Fruit fly (Drosophila melanogaster) whole organism, embryonic: ENCODE results near the gene COX7AL2.

Experiments used
- Blimp-1 ChIP-seq: fragments of 200-800 bp; sonication (Bioruptor generic); optimal IDR thresholded peaks from 3 replicates; lab custom pipeline; 2018; ENCODE audit warnings: missing biosample characterization, missing genetic modification characterization, mild to moderate bottlenecking, moderate library complexity, missing genetic modification reagents
- CG11723 ChIP-seq: fragments of 200-800 bp; sonication (Bioruptor generic); optimal IDR thresholded peaks from 2 replicates; lab custom pipeline; 2017; ENCODE audit warnings: missing biosample characterization, mild to moderate bottlenecking, missing genetic modification characterization
- CG12236 ChIP-seq: fragments of 200-800 bp; sonication (Bioruptor generic); optimal IDR thresholded peaks from 2 replicates; lab custom pipeline; 2016; ENCODE audit warnings: missing biosample characterization, missing genetic modification characterization
- CG15269 ChIP-seq: fragments of 200-800 bp; sonication (Bioruptor generic); optimal IDR thresholded peaks from 2 replicates; lab custom pipeline; 2018; ENCODE audit warnings: missing biosample characterization, mild to moderate bottlenecking, missing genetic modification characterization, moderate library complexity
- CG1529 ChIP-seq: fragments of 200-800 bp; sonication (Bioruptor generic); optimal IDR thresholded peaks from 3 replicates; lab custom pipeline; 2018; ENCODE audit warnings: missing biosample characterization, missing genetic modification characterization
- CG1647 ChIP-seq: fragments of 200-800 bp; sonication (Bioruptor generic); optimal IDR thresholded peaks from 3 replicates; lab custom pipeline; 2016; ENCODE audit warnings: missing biosample characterization, missing genetic modification characterization
- CG16813 ChIP-seq: fragments of 200-800 bp; sonication (Bioruptor generic); IDR thresholded peaks from 3 replicates; pipeline ENCODE4 v1.3.6; 2022; ENCODE audit warnings: missing biosample characterization, missing genetic modification characterization; ENCODE audit not compliant: partially characterized antibody
- CG18599 ChIP-seq: fragments of 200-800 bp; sonication (Bioruptor generic); optimal IDR thresholded peaks from 3 replicates; lab custom pipeline; 2017; ENCODE audit warnings: missing biosample characterization, missing genetic modification characterization, mild to moderate bottlenecking, moderate library complexity, missing genetic modification reagents
- CG2678 ChIP-seq: fragments of 200-800 bp; sonication (Bioruptor generic); optimal IDR thresholded peaks from 3 replicates; lab custom pipeline; 2019; ENCODE audit warnings: missing biosample characterization, mild to moderate bottlenecking, missing genetic modification characterization, moderate library complexity
- CG30020 ChIP-seq: fragments of 200-800 bp; optimal IDR thresholded peaks from 2 replicates; lab custom pipeline; 2019; ENCODE audit warnings: missing biosample characterization, mild to moderate bottlenecking, missing genetic modification characterization, moderate library complexity
- CG4424 ChIP-seq: fragments of 200-800 bp; sonication (Bioruptor generic); optimal IDR thresholded peaks from 3 replicates; lab custom pipeline; 2016; ENCODE audit warnings: missing biosample characterization, missing genetic modification characterization
- CG7987 ChIP-seq: fragments of 200-800 bp; sonication (Bioruptor generic); optimal IDR thresholded peaks from 2 replicates; lab custom pipeline; 2018; ENCODE audit warnings: missing biosample characterization, mild to moderate bottlenecking, missing genetic modification characterization, moderate library complexity
- CG8765 ChIP-seq: fragments of 200-800 bp; sonication (Bioruptor generic); IDR thresholded peaks from 2 replicates; pipeline ENCODE4 v1.3.6; 2022; ENCODE audit warnings: missing biosample characterization, missing genetic modification characterization
- CG9876 ChIP-seq: fragments of 200-800 bp; sonication (Bioruptor generic); optimal IDR thresholded peaks from 2 replicates; lab custom pipeline; 2016; ENCODE audit warnings: missing biosample characterization, missing genetic modification characterization
- CrebB ChIP-seq: fragments of 200-800 bp; sonication (Bioruptor generic); optimal IDR thresholded peaks from 3 replicates; lab custom pipeline; 2018; ENCODE audit warnings: missing biosample characterization, mild to moderate bottlenecking, missing genetic modification characterization
- Gug ChIP-seq: fragments of 200-800 bp; sonication (Bioruptor generic); IDR thresholded peaks from 4 replicates; pipeline ENCODE4 v1.3.6; 2022; ENCODE audit warnings: missing biosample characterization, missing genetic modification characterization
- HLH4C ChIP-seq: fragments of 200-800 bp; sonication (Bioruptor generic); IDR thresholded peaks from 3 replicates; pipeline ENCODE4 v1.3.6; 2022; ENCODE audit warnings: missing biosample characterization, missing genetic modification characterization; ENCODE audit not compliant: partially characterized antibody
- Hmr ChIP-seq: fragments of 200-800 bp; sonication (Bioruptor generic); optimal IDR thresholded peaks from 3 replicates; lab custom pipeline; 2017; ENCODE audit warnings: mild to moderate bottlenecking, missing biosample characterization, missing genetic modification reagents, missing genetic modification characterization
- Hmx ChIP-seq: fragments of 200-800 bp; sonication (Bioruptor generic); optimal IDR thresholded peaks from 2 replicates; lab custom pipeline; 2016; ENCODE audit warnings: missing biosample characterization, missing genetic modification characterization
- Hr78 ChIP-seq, 2 experiments: fragments of 200-800 bp in 1 of 2; fragments of >200 bp in 1 of 2; sonication (Bioruptor generic) in 1 of 2; optimal IDR thresholded peaks; 2 replicates each; lab custom pipeline; 2017 to 2019; ENCODE audit warnings: missing biosample characterization in 2 of 2, missing genetic modification characterization in 2 of 2, mild to moderate bottlenecking in 1 of 2, moderate library complexity in 1 of 2
- Mrtf ChIP-seq: fragments of 200-800 bp; sonication (Bioruptor generic); IDR thresholded peaks from 3 replicates; pipeline ENCODE4 v1.3.6; 2022; ENCODE audit warnings: missing biosample characterization, missing genetic modification characterization
- Nf-YB ChIP-seq: fragments of 200-800 bp; sonication (Bioruptor generic); optimal IDR thresholded peaks from 3 replicates; lab custom pipeline; 2019; ENCODE audit warnings: missing biosample characterization, mild to moderate bottlenecking, missing genetic modification characterization, moderate library complexity
- NfI ChIP-seq: fragments of 200-800 bp; sonication (Bioruptor generic); optimal IDR thresholded peaks from 3 replicates; lab custom pipeline; 2018; ENCODE audit warnings: missing biosample characterization, mild to moderate bottlenecking, missing genetic modification characterization, moderate library complexity
- Oli ChIP-seq: fragments of 200-800 bp; sonication (Bioruptor generic); optimal IDR thresholded peaks from 2 replicates; lab custom pipeline; 2018; ENCODE audit warnings: missing biosample characterization, mild to moderate bottlenecking, missing genetic modification characterization, moderate library complexity
- PHDP ChIP-seq: fragments of 200-800 bp; sonication (Bioruptor generic); optimal IDR thresholded peaks from 3 replicates; lab custom pipeline; 2018; ENCODE audit warnings: missing biosample characterization, mild to moderate bottlenecking, missing genetic modification characterization, moderate library complexity
- Sin3A ChIP-seq: fragments of >200 bp; optimal IDR thresholded peaks from 2 replicates; lab custom pipeline; 2018
- Xbp1 ChIP-seq: fragments of 200-800 bp; sonication (Bioruptor generic); optimal IDR thresholded peaks from 3 replicates; lab custom pipeline; 2016; ENCODE audit warnings: missing biosample characterization, mild to moderate bottlenecking, missing genetic modification characterization
- ab ChIP-seq: fragments of 200-800 bp; sonication (Bioruptor generic); optimal IDR thresholded peaks from 2 replicates; lab custom pipeline; 2016; ENCODE audit warnings: missing biosample characterization, missing genetic modification characterization
- ara ChIP-seq: fragments of 200-800 bp; sonication (Bioruptor generic); IDR thresholded peaks from 2 replicates; pipeline ENCODE4 v1.3.6; 2022; ENCODE audit warnings: missing biosample characterization, missing genetic modification characterization
- chif ChIP-seq, 2 experiments: fragments of 200-800 bp; sonication (Bioruptor generic); optimal IDR thresholded peaks; 3 replicates each; lab custom pipeline; 2016; ENCODE audit warnings: missing biosample characterization in 2 of 2, missing genetic modification characterization in 2 of 2
- chn ChIP-seq: fragments of 200-800 bp; sonication (Bioruptor generic); optimal IDR thresholded peaks from 2 replicates; lab custom pipeline; 2016; ENCODE audit warnings: missing biosample characterization, missing genetic modification characterization
- croc ChIP-seq: fragments of 200-800 bp; sonication (Bioruptor generic); conservative IDR thresholded peaks from 3 replicates; pipeline ENCODE4 v1.3.6; 2022; ENCODE audit warnings: missing biosample characterization, missing genetic modification characterization
- en ChIP-seq: fragments of 200-800 bp; sonication (Bioruptor generic); optimal IDR thresholded peaks from 2 replicates; lab custom pipeline; 2016; ENCODE audit warnings: missing biosample characterization, missing genetic modification characterization
- fu2 ChIP-seq: fragments of 200-800 bp; sonication (Bioruptor generic); optimal IDR thresholded peaks from 2 replicates; lab custom pipeline; 2016; ENCODE audit warnings: missing biosample characterization, missing genetic modification characterization
- hb ChIP-seq: fragments of 200-800 bp; sonication (Bioruptor generic); IDR thresholded peaks from 3 replicates; pipeline ENCODE4 v1.3.6; 2022; ENCODE audit warnings: missing biosample characterization, missing genetic modification characterization; ENCODE audit not compliant: partially characterized antibody
- hbn ChIP-seq: fragments of 200-800 bp; sonication (Bioruptor generic); IDR thresholded peaks from 2 replicates; pipeline ENCODE4 v1.3.6; 2022; ENCODE audit warnings: missing biosample characterization, missing genetic modification characterization; ENCODE audit not compliant: partially characterized antibody
- insv ChIP-seq, 2 experiments: fragments of 200-800 bp; sonication (Bioruptor generic); optimal IDR thresholded peaks; 3 replicates each; lab custom pipeline; 2016 to 2018; ENCODE audit warnings: missing biosample characterization in 2 of 2, missing genetic modification characterization in 2 of 2
- kah ChIP-seq: fragments of 200-800 bp; sonication (Bioruptor generic); optimal IDR thresholded peaks from 2 replicates; lab custom pipeline; 2018; ENCODE audit warnings: missing biosample characterization, mild to moderate bottlenecking, missing genetic modification characterization
- luna ChIP-seq: fragments of 200-800 bp; sonication (Bioruptor generic); optimal IDR thresholded peaks from 2 replicates; lab custom pipeline; 2016; ENCODE audit warnings: missing biosample characterization, missing genetic modification characterization
- nom ChIP-seq: fragments of 200-800 bp; sonication (Bioruptor generic); optimal IDR thresholded peaks from 2 replicates; lab custom pipeline; 2017; ENCODE audit warnings: missing biosample characterization, missing genetic modification characterization, mild to moderate bottlenecking, moderate library complexity, missing genetic modification reagents
- pan ChIP-seq, 4 experiments: fragments of >200 bp in 3 of 4; fragments of 200-800 bp in 1 of 4; sonication (Bioruptor generic) in 1 of 4; optimal IDR thresholded peaks in 3 of 4; IDR thresholded peaks in 1 of 4; 2 replicates each; pipeline versions ENCODE4 v1.3.6 to Lab custom; 2017 to 2022; ENCODE audit warnings: missing biosample characterization in 2 of 4, missing genetic modification characterization in 2 of 4, mixed read lengths in 1 of 4
- sd ChIP-seq: fragments of 200-800 bp; sonication (Bioruptor generic); optimal IDR thresholded peaks from 3 replicates; lab custom pipeline; 2018; ENCODE audit warnings: missing biosample characterization, mild to moderate bottlenecking, missing genetic modification characterization, moderate library complexity
- sima ChIP-seq: fragments of 200-800 bp; sonication (Bioruptor generic); optimal IDR thresholded peaks from 2 replicates; lab custom pipeline; 2016; ENCODE audit warnings: missing biosample characterization, missing genetic modification characterization
- so ChIP-seq: fragments of 200-800 bp; sonication (Bioruptor generic); IDR thresholded peaks from 3 replicates; pipeline ENCODE4 v1.3.6; 2022; ENCODE audit warnings: missing biosample characterization, missing genetic modification characterization
- sug ChIP-seq: fragments of 200-800 bp; optimal IDR thresholded peaks from 2 replicates; lab custom pipeline; 2019; ENCODE audit warnings: missing biosample characterization, mild to moderate bottlenecking, missing genetic modification characterization, moderate library complexity
- tna ChIP-seq: fragments of 200-800 bp; sonication (Bioruptor generic); IDR thresholded peaks from 2 replicates; pipeline ENCODE4 v1.3.6; 2022; ENCODE audit warnings: missing biosample characterization, missing genetic modification characterization; ENCODE audit not compliant: partially characterized antibody
- twi ChIP-seq: fragments of 200-800 bp; optimal IDR thresholded peaks from 2 replicates; lab custom pipeline; 2019; ENCODE audit warnings: missing biosample characterization, mild to moderate bottlenecking, missing genetic modification characterization, moderate library complexity
- vnd ChIP-seq: fragments of 200-800 bp; sonication (Bioruptor generic); IDR thresholded peaks from 3 replicates; pipeline ENCODE4 v1.3.6; 2022; ENCODE audit warnings: missing biosample characterization, missing genetic modification characterization; ENCODE audit not compliant: partially characterized antibody
- wor ChIP-seq: fragments of 200-800 bp; sonication (Bioruptor generic); IDR thresholded peaks from 2 replicates; pipeline ENCODE4 v1.3.6; 2022; ENCODE audit warnings: missing biosample characterization, missing genetic modification characterization
- zen2 ChIP-seq: fragments of 200-800 bp; sonication (Bioruptor generic); IDR thresholded peaks from 3 replicates; pipeline ENCODE4 v1.3.6; 2022; ENCODE audit warnings: missing biosample characterization, missing genetic modification characterization; ENCODE audit not compliant: partially characterized antibody

The COX7AL2 gene

dm6 chr2L:2214004-2214403 is 16.3 kb upstream of the COX7AL2 start, which contains the start of the genes Uch and CG34174 (continued):
- TF ChIP-seq Hr78 (GFP tag; optimal IDR thresholded peaks at IDR 0.05; lab: Kevin White, UChicago) (no peak), Nf-YB (GFP tag; lab: Kevin White, UChicago) (no peak), NfI (GFP tag; lab: Kevin White, UChicago) (peak; percentile 29), pan (optimal IDR thresholded peaks at IDR 0.05; lab: Kevin White, UChicago) (no peak), pan (GFP tag; optimal IDR thresholded peaks at IDR 0.05 in 1 of 2, IDR thresholded peaks at IDR 0.05 in 1 of 2) (no peak), insv (GFP tag; optimal IDR thresholded peaks at IDR 0.05; lab: Kevin White, UChicago) (no peak), Sin3A (lab: Kevin White, UChicago) (peak; percentile 43), HLH4C (GFP tag; lab: Robert Waterston, UW) (peak; percentile 73), Mrtf (GFP tag; lab: Robert Waterston, UW) (no peak), twi (no peak), hb (no peak), CG1529 (GFP tag; lab: Kevin White, UChicago) (no peak), CG1647 (GFP tag; lab: Kevin White, UChicago) (no peak), ab (GFP tag; lab: Kevin White, UChicago) (no peak), luna (no peak), CG15269 (tag; lab: Kevin White, UChicago) (no peak), Gug (GFP tag; lab: Robert Waterston, UW) (no peak), sd (tag; lab: Kevin White, UChicago) (no peak), Hmr (GFP tag; lab: Kevin White, UChicago) (no peak), sima (GFP tag; lab: Kevin White, UChicago) (no peak), vnd (peak; percentile 64), wor (GFP tag; lab: Robert Waterston, UW) (no peak), PHDP (tag; lab: Kevin White, UChicago) (no peak), tna (no peak), CG8765 (GFP tag; lab: Robert Waterston, UW) (no peak), ara (no peak), hbn (GFP tag; lab: Robert Waterston, UW) (peak; percentile 68), CG9876 (GFP tag; lab: Kevin White, UChicago) (no peak), CG30020 (tag; lab: Kevin White, UChicago) (peak; percentile 32), sug (tag; lab: Kevin White, UChicago) (peak; percentile 48), Hmx (GFP tag; lab: Kevin White, UChicago) (no peak), chif (GFP tag; optimal IDR thresholded peaks at IDR 0.05; lab: Kevin White, UChicago) (no peak), croc (no peak), fu2 (peak; percentile 20), nom (GFP tag; lab: Kevin White, UChicago) (no peak), CG2678 (tag; lab: Kevin White, UChicago) (no peak), CG12236 (GFP tag; lab: Kevin White, UChicago) (no peak), Oli (tag; lab: Kevin White, UChicago) (no peak), en (GFP tag; lab: Kevin White, UChicago) (no peak), CG4424 (GFP tag; lab: Kevin White, UChicago) (no peak), CrebB (tag; lab: Kevin White, UChicago) (no peak), kah (GFP tag; lab: Kevin White, UChicago) (no peak), CG16813 (GFP tag; lab: Robert Waterston, UW) (peak; percentile 70), Blimp-1 (GFP tag; lab: Kevin White, UChicago) (no peak), chn (GFP tag; lab: Kevin White, UChicago) (no peak), CG18599 (GFP tag; lab: Kevin White, UChicago) (peak; percentile 24), Xbp1 (GFP tag; lab: Kevin White, UChicago) (no peak), CG7987 (GFP tag; lab: Kevin White, UChicago) (no peak), CG11723 (GFP tag; lab: Kevin White, UChicago) (no peak), so (GFP tag; lab: Robert Waterston, UW) (no peak), zen2 (GFP tag; lab: Robert Waterston, UW) (peak; percentile 65; the same call in 2 of the 3 replicates)
